Worm (Caenorhabditis elegans): Measurements from ENCODE around the gene dgk-2.

- no peak for TF ChIP-seq pes-1 (GFP tag; IDR thresholded peaks at IDR 0.05)
- TF ChIP-seq ama-1 (optimal IDR thresholded peaks at IDR 0.05) = no peak
- no peak for TF ChIP-seq hmbx-1 (tag; optimal IDR thresholded peaks at IDR 0.05)
Observed at ce11 chrX:4479960-4480359, 24.2 kb downstream of the dgk-2 start.
